Worm (Caenorhabditis elegans) whole organism, dauer: ENCODE results near the gene let-858.

Experiments used
- unc-62 ChIP-seq: sonication (generic microtip); optimal IDR thresholded peaks from 2 replicates; lab custom pipeline; 2017; ENCODE audit warnings: missing biosample characterization, missing genetic modification reagents, missing genetic modification characterization

let-858 gene

DNA sequence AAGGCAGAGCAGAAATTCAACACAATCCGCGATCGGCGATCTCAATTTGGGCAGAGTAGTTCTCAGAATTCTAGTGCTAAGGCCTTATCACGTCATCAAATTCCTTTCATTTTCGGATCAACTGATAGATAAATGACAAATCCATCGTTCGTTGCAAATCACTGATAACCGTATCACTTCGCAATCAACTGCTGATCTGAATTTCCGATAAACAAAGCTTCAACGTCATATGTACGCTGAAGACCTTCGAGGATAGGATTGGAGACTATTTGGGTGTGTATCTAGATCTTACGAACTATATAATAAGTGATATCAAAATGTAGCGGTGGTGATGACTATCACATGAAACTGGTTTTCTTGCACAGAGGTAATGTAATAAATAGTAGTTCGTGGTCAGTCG is 35.1 kb downstream of the let-858 start:
- TF ChIP-seq unc-62 (GFP tag; lab: Kevin White, UChicago) = no peak

DNA sequence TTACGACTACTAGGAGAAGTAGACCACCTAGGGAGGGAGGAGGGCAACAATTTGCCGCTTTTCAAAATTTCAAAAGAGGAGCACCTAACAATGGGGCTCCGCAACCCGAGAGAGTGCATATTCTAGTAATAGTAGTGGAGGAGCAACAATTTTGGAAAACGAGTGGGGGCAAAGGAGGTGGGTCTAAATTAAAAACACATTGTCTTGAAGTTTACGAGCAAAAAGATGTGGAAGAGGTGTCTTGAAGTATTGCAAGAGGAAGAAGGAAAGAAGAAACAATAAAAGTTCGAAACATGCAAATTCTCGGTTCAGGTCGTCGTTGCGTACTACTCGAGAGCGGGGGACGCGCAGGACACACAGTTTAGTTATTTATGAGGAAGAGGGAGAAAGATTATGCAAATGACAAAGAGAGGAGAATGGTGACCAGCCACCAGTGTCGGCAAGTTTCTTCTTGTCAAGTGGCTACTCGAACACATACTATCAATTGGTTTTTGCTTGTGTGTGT is 42.1 kb downstream of the let-858 start:
- no peak for TF ChIP-seq unc-62 (GFP tag; lab: Kevin White, UChicago)

DNA sequence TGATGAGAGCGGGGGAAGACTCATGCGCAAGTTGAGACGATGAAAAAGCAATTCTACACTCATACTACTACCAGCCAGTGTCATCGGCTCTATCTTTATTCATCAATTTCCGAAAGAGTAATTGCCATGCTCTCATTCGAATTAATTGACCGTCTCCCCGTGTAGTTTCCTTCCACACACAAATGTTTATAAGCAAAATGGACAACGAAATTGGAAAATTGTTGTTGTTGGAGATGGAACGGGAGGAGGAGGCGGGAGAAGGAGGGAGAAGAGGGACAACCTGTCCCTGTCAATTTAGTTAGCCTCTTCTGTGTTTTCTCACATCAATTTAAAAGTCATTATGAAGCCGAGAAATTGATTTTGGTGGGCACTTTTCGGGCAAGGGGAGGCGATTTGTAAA is 50.4 kb downstream of the let-858 start:
- no peak for TF ChIP-seq unc-62 (GFP tag; lab: Kevin White, UChicago)

DNA sequence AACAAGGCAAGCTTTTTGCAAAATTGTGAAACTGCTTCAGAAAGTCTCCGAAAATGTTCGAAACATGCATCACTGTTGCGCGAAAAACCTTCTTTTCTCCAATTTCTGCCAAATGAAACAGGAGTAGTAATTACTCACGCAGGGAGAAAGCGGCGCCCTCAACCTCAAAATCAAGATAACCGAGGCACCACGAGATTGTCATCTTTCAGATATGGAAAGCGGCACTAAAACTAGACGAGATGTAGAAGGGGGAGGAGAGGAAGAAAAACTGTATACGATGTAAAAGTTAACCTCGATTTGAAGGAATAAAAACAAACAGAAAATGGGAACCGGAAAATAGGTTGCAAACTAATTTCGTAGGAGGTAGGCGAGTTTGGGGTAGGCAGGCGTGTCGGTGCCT is 54.4 kb downstream of the let-858 start:
- TF ChIP-seq unc-62 (GFP tag; lab: Kevin White, UChicago) = no peak
